Worm (Caenorhabditis elegans): Measurements from ENCODE around the gene idpp-1.

The idpp-1 gene

DNA sequence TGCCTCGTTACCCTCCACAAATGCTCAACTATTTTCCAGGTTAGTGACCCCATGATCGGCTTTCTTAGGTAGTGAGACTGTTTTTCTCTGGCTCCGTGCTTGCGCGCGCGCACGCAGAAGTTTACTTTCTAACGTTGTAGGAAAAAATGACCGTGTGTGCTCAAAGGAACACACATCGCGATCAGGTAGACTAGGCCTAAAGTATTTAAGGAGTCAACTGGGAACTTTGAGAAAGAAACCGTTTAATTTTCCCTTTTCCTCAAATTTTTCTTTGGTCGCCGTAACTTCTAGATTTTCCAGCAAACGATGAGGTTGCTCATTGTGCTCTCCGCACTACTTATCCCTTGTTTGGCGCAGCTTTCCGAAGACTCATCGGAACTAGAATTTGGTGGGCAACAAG lies at the start of gene idpp-1:
Gene idpp-1, plus strand, starts transcription at position 301 of the 400 bp plus-strand sequence.
- TF ChIP-seq nhr-25 (tag; optimal IDR thresholded peaks at IDR 0.05) = no peak
- no peak for TF ChIP-seq zag-1 (tag; optimal IDR thresholded peaks at IDR 0.05)
- no peak for TF ChIP-seq fos-1 (tag; optimal IDR thresholded peaks at IDR 0.05)
- TF ChIP-seq R02D3.7 (tag; optimal IDR thresholded peaks at IDR 0.05) = no peak
- TF ChIP-seq unc-62 (GFP tag; optimal IDR thresholded peaks at IDR 0.05) = no peak
- no peak for TF ChIP-seq ZK546.5 (tag; optimal IDR thresholded peaks at IDR 0.05)

DNA sequence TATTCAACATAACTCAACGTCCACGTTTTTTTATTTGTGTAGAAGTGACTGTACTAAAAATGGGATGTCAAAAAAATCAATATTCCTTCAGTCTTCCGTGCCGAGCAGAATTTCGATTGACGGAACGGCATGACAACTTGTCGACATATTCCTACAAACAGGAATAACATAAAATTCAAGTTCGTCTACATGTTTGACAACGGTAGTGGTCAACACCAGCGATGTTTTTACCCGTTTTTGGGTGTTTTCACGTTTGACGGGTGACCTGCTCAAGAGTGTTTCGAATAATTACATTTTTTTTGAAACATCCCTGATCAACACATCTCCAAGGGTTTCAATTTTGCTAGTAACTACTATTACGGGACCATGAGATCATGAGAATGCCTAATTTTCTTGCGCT lies 48.5 kb upstream of the idpp-1 start, which contains the start of gene W02B3.7:
Gene W02B3.7, minus strand, starts transcription at position 101 of the 400 bp plus-strand sequence.
- TF ChIP-seq Y55F3AM.14 (GFP tag; optimal IDR thresholded peaks at IDR 0.05) = no peak
- no peak for TF ChIP-seq ztf-1 (GFP tag; conservative IDR thresholded peaks at IDR 0.05)
- TF ChIP-seq nhr-11 (tag; optimal IDR thresholded peaks at IDR 0.05) = no peak
- TF ChIP-seq unc-39 (tag; optimal IDR thresholded peaks at IDR 0.05) = no peak
- no peak for TF ChIP-seq lsy-2 (tag; optimal IDR thresholded peaks at IDR 0.05)
- TF ChIP-seq mdl-1 (tag; optimal IDR thresholded peaks at IDR 0.05) = no peak
- no peak for TF ChIP-seq egl-27 (tag; optimal IDR thresholded peaks at IDR 0.05)
- no peak for TF ChIP-seq R02D3.7 (tag; optimal IDR thresholded peaks at IDR 0.05)
- TF ChIP-seq nhr-10 (tag; optimal IDR thresholded peaks at IDR 0.05) = no peak

DNA sequence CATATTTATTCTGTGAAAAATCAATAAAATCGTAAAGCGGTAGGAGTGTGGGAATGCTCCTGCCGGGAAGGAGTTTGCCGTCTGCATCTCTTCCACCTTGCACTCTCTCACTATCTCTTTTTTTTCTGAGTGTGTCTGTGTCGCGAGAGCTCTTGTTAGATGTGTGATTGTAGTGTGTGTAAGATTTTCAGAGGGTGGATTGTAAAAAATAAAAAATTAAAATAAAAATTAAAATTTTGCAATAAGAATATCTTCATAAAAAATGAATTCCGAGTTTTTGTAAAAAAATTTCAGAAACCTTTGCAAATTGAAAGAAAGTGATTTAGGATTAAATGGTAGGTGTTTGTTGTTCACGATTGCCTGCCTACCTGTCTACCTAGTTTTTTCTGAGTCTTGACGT lies 44.1 kb upstream of the idpp-1 start, which contains the start of gene sel-15:
Gene sel-15, minus strand, starts transcription at position 101 of the 400 bp plus-strand sequence.
- TF ChIP-seq ztf-11 (tag; optimal IDR thresholded peaks at IDR 0.05) = no peak

DNA sequence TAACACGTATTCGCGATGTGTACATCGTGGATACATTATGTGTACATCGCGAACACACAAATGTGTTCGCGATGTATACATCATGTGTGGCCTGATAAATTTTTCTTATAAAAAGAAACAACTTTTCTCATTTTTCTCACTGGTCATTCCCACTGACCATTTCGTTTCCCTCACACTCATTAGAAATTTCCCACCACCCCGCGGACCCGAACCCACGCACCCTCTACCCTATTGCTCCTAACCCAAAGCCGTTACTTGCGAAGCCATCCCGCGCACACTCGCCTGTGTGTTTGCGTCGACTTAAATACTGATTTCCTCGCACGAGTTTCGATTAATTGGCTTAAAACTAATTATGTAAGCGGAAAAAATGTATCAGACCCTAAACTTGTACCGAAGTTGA lies 41.7 kb upstream of the idpp-1 start:
- no peak for TF ChIP-seq Y55F3AM.14 (GFP tag; optimal IDR thresholded peaks at IDR 0.05)
- TF ChIP-seq nhr-21 (tag; optimal IDR thresholded peaks at IDR 0.05) = no peak
- TF ChIP-seq elt-1 (tag; optimal IDR thresholded peaks at IDR 0.05) = no peak
- TF ChIP-seq dmd-4 (tag; optimal IDR thresholded peaks at IDR 0.05) = no peak
- no peak for TF ChIP-seq ztf-11 (tag; optimal IDR thresholded peaks at IDR 0.05)
- no peak for TF ChIP-seq sma-9 (GFP tag; optimal IDR thresholded peaks at IDR 0.05)
- TF ChIP-seq sma-9 (tag; optimal IDR thresholded peaks at IDR 0.05) = no peak
- TF ChIP-seq snpc-4 (tag; optimal IDR thresholded peaks at IDR 0.05) = no peak
- TF ChIP-seq fos-1 (tag; optimal IDR thresholded peaks at IDR 0.05) = no peak
- no peak for TF ChIP-seq F13H6.1 (tag; optimal IDR thresholded peaks at IDR 0.05)
- TF ChIP-seq peb-1 (tag; optimal IDR thresholded peaks at IDR 0.05) = no peak
- TF ChIP-seq ztf-1 (GFP tag; conservative IDR thresholded peaks at IDR 0.05) = no peak
- no peak for TF ChIP-seq nhr-77 (tag; optimal IDR thresholded peaks at IDR 0.05)
- TF ChIP-seq sem-4 (tag; optimal IDR thresholded peaks at IDR 0.05) = no peak

DNA sequence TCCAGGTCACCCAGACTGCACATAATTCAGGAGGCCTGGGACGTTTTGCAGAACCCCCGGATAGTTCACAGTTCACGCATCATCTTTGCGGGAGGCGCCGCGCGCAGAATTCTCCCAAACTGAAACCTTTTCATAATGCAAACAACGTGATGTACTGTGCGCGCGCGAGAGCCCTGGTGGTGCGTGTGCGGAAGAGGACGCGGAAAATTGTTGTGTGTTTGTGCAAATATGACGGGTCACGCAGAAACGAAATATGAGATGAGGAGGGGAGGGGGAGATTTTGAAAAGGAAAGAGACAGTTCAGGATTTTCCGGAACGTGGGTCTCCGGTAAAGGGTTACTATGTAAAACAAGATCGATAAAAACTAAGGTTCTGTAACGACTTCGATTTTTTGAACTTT lies 30.4 kb upstream of the idpp-1 start:
- no peak for TF ChIP-seq lsy-2 (tag; optimal IDR thresholded peaks at IDR 0.05)
- TF ChIP-seq aly-2 (tag; optimal IDR thresholded peaks at IDR 0.05) = no peak

DNA sequence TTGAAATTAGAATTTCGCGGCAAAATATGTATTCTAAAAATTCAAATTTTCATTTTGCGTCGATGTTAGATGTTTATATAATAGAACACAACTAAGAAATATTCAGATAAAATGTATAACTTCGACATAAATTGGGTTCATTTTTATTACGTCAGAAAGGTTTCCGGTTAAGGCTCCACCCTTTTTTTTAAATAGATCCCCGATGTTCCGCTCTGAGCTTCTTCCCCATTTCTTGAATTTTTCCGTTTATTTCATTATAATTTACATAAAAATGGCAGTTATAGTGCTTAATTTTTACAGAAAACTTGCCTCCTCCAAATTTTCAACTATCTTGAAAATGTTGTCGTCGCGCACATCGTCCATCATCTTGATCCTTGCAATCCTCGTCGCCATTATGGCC lies 15.7 kb upstream of the idpp-1 start, which contains the start of gene flp-24:
Gene flp-24, plus strand, starts transcription at position 301 of the 400 bp plus-strand sequence.
- no peak for TF ChIP-seq mbf-1 (tag; optimal IDR thresholded peaks at IDR 0.05)
- TF ChIP-seq nhr-21 (tag; optimal IDR thresholded peaks at IDR 0.05) = no peak
- no peak for TF ChIP-seq nhr-10 (tag; optimal IDR thresholded peaks at IDR 0.05)
- no peak for TF ChIP-seq elt-3 (tag; optimal IDR thresholded peaks at IDR 0.05)
- no peak for TF ChIP-seq unc-55 (GFP tag; optimal IDR thresholded peaks at IDR 0.05)
- TF ChIP-seq F13H6.1 (tag; optimal IDR thresholded peaks at IDR 0.05) = no peak
- no peak for TF ChIP-seq ztf-1 (GFP tag; conservative IDR thresholded peaks at IDR 0.05)
- no peak for TF ChIP-seq mab-5 (tag; optimal IDR thresholded peaks at IDR 0.05)
- no peak for TF ChIP-seq lin-13 (GFP tag; optimal IDR thresholded peaks at IDR 0.05)
- TF ChIP-seq blmp-1 (tag; optimal IDR thresholded peaks at IDR 0.05; ENCODE audit: insufficient read depth) = no peak
- TF ChIP-seq nhr-129 (tag; optimal IDR thresholded peaks at IDR 0.05) = no peak

Measured in whole organism, L2 larva.